Worm (Caenorhabditis elegans) whole organism, L4 larva: ENCODE data around the gene Y110A2AL.9.
A peak's percentile ranks its signal among the peaks of the same experiment; 100 is the strongest.

Experiments used
- F26F4.8 ChIP-seq: fragments of 200-800 bp; sonication (Bioruptor generic); conservative IDR thresholded peaks from 2 replicates; pipeline ENCODE4 v1.3.6; 2022; ENCODE audit warnings: missing genetic modification characterization, missing compliant biosample characterization
- T26A8.4 ChIP-seq: fragments of 200-800 bp; sonication (Bioruptor generic); IDR thresholded peaks from 2 replicates; pipeline ENCODE4 v1.3.6; 2022; ENCODE audit warnings: missing genetic modification characterization, missing compliant biosample characterization
- Y75B8A.6 ChIP-seq: fragments of 200-800 bp; sonication (Bioruptor generic); IDR thresholded peaks from 2 replicates; pipeline ENCODE4 v1.3.6; 2022; ENCODE audit warnings: missing genetic modification reagents, missing genetic modification characterization, missing compliant biosample characterization
- aha-1 ChIP-seq: fragments of 150-350 bp; peaks from one replicate; lab custom pipeline; 2014; ENCODE audit warnings: missing biosample characterization, missing genetic modification characterization
- ama-1 ChIP-seq: fragments of 150-350 bp; optimal IDR thresholded peaks from 2 replicates; lab custom pipeline; 2014; ENCODE audit warnings: inconsistent platforms, mixed read lengths
- attf-4 ChIP-seq: sonication (generic microtip); optimal IDR thresholded peaks from 3 replicates; lab custom pipeline; 2017; ENCODE audit warnings: missing biosample characterization, missing genetic modification characterization
- ceh-28 ChIP-seq: fragments of 150-350 bp; optimal IDR thresholded peaks from 2 replicates; lab custom pipeline; 2014; ENCODE audit warnings: missing biosample characterization, missing genetic modification reagents, missing genetic modification characterization
- cey-2 ChIP-seq: sonication (generic microtip); optimal IDR thresholded peaks from 3 replicates; lab custom pipeline; 2017; ENCODE audit warnings: missing genetic modification characterization, mild to moderate bottlenecking, missing compliant biosample characterization, antibody characterized with exemption, borderline replicate concordance; ENCODE audit not compliant: insufficient read depth
- dmd-8 ChIP-seq: fragments of 200-800 bp; sonication (Bioruptor generic); IDR thresholded peaks from 2 replicates; pipeline ENCODE4 v1.3.6; 2022; ENCODE audit warnings: missing genetic modification characterization, missing compliant biosample characterization
- dmd-9 ChIP-seq: fragments of 200-800 bp; sonication (Bioruptor generic); IDR thresholded peaks from 2 replicates; pipeline ENCODE4 v1.3.6; 2022; ENCODE audit warnings: missing genetic modification reagents, missing genetic modification characterization, missing compliant biosample characterization
- duxl-1 ChIP-seq: sonication (generic microtip); optimal IDR thresholded peaks from 2 replicates; lab custom pipeline; 2016; ENCODE audit warnings: mild to moderate bottlenecking, missing genetic modification characterization, moderate library complexity, missing compliant biosample characterization; ENCODE audit not compliant: poor library complexity
- egl-43 ChIP-seq: fragments of 200-800 bp; sonication (Bioruptor generic); IDR thresholded peaks from 2 replicates; pipeline ENCODE4 v1.3.6; 2022; ENCODE audit warnings: missing genetic modification reagents, missing genetic modification characterization, missing compliant biosample characterization
- hlh-30 ChIP-seq: sonication (generic microtip); optimal IDR thresholded peaks from 2 replicates; lab custom pipeline; 2017; ENCODE audit warnings: antibody characterized with exemption, mild to moderate bottlenecking, missing genetic modification characterization, missing compliant biosample characterization; ENCODE audit not compliant: insufficient read depth
- hmg-1.1 ChIP-seq: fragments of 200-800 bp; sonication (Bioruptor generic); IDR thresholded peaks from 2 replicates; pipeline ENCODE4 v1.3.6; 2022; ENCODE audit warnings: missing genetic modification reagents, missing genetic modification characterization, missing compliant biosample characterization
- lin-1 ChIP-seq: fragments of 200-800 bp; sonication (Bioruptor generic); IDR thresholded peaks from 2 replicates; pipeline ENCODE4 v1.3.6; 2022; ENCODE audit warnings: missing genetic modification reagents, missing genetic modification characterization, missing compliant biosample characterization
- lin-15B ChIP-seq: fragments of 150-350 bp; sonication (generic microtip); optimal IDR thresholded peaks from 3 replicates; lab custom pipeline; 2014; ENCODE audit warnings: missing biosample characterization, missing genetic modification characterization
- mdl-1 ChIP-seq, 2 experiments: fragments of 150-350 bp in 1 of 2; sonication (generic microtip) in 1 of 2; optimal IDR thresholded peaks; 2 replicates each; lab custom pipeline; 2014 to 2017; ENCODE audit warnings: missing biosample characterization in 2 of 2, missing genetic modification characterization in 2 of 2
- mdt-29 ChIP-seq: fragments of 200-800 bp; sonication (Bioruptor generic); IDR thresholded peaks from 2 replicates; pipeline ENCODE4 v1.3.6; 2022; ENCODE audit warnings: missing genetic modification reagents, missing genetic modification characterization, missing compliant biosample characterization
- mep-1 ChIP-seq: fragments of 150-350 bp; sonication (generic microtip); optimal IDR thresholded peaks from 3 replicates; lab custom pipeline; 2014; ENCODE audit warnings: missing biosample characterization, missing genetic modification characterization
- mes-2 ChIP-seq: sonication (generic microtip); optimal IDR thresholded peaks from 2 replicates; lab custom pipeline; 2016; ENCODE audit warnings: missing genotype, mild to moderate bottlenecking, missing genetic modification characterization, missing compliant biosample characterization; ENCODE audit not compliant: poor library complexity, severe bottlenecking
- mxl-2 ChIP-seq: fragments of 200-800 bp; sonication (Bioruptor generic); conservative IDR thresholded peaks from 2 replicates; pipeline ENCODE4 v1.3.6; 2022; ENCODE audit warnings: missing genetic modification reagents, missing genetic modification characterization, missing compliant biosample characterization
- nhr-10 ChIP-seq: fragments of 150-350 bp; optimal IDR thresholded peaks from 2 replicates; lab custom pipeline; 2014; ENCODE audit warnings: missing biosample characterization, missing genetic modification characterization
- nhr-102 ChIP-seq: sonication (generic microtip); optimal IDR thresholded peaks from 2 replicates; lab custom pipeline; 2016; ENCODE audit warnings: mild to moderate bottlenecking, missing genetic modification characterization, moderate library complexity, missing compliant biosample characterization
- nhr-25 ChIP-seq: sonication (generic microtip); optimal IDR thresholded peaks from 2 replicates; lab custom pipeline; 2017; ENCODE audit warnings: missing genetic modification characterization, mild to moderate bottlenecking, missing compliant biosample characterization, antibody characterized with exemption, moderate library complexity, borderline replicate concordance; ENCODE audit not compliant: insufficient read depth
- nhr-6 ChIP-seq: fragments of 150-350 bp; optimal IDR thresholded peaks from 2 replicates; lab custom pipeline; 2014; ENCODE audit warnings: missing biosample characterization, missing genetic modification characterization
- nhr-76 ChIP-seq: fragments of 150-350 bp; optimal IDR thresholded peaks from 2 replicates; lab custom pipeline; 2014; ENCODE audit warnings: missing biosample characterization, missing genetic modification characterization
- pha-4 ChIP-seq, 2 experiments: fragments of 150-350 bp in 1 of 2; fragments of 200-800 bp in 1 of 2; sonication (Bioruptor generic) in 1 of 2; IDR thresholded peaks in 1 of 2; optimal IDR thresholded peaks in 1 of 2; 2 replicates each; pipeline versions ENCODE4 v1.3.6 to Lab custom; 2014 to 2022; ENCODE audit warnings: missing genetic modification characterization in 2 of 2, missing genetic modification reagents in 2 of 2, missing biosample characterization in 1 of 2, missing compliant biosample characterization in 1 of 2
- rbr-2 ChIP-seq: sonication (generic microtip); optimal IDR thresholded peaks from 2 replicates; lab custom pipeline; 2016; ENCODE audit warnings: missing genotype, missing genetic modification characterization, missing compliant biosample characterization
- set-16 ChIP-seq: fragments of 200-800 bp; sonication (Bioruptor generic); IDR thresholded peaks from 2 replicates; pipeline ENCODE4 v1.3.6; 2022; ENCODE audit warnings: missing genetic modification reagents, missing genetic modification characterization, missing compliant biosample characterization
- skn-1 ChIP-seq: fragments of 150-350 bp; optimal IDR thresholded peaks from 2 replicates; lab custom pipeline; 2014; ENCODE audit warnings: missing biosample characterization, missing genetic modification characterization
- snpc-1.2 ChIP-seq: fragments of 200-800 bp; sonication (Bioruptor generic); IDR thresholded peaks from 2 replicates; pipeline ENCODE4 v1.3.6; 2022; ENCODE audit warnings: missing genetic modification reagents, missing genetic modification characterization, missing compliant biosample characterization
- unc-130 ChIP-seq: sonication (generic microtip); optimal IDR thresholded peaks from 2 replicates; lab custom pipeline; 2016; ENCODE audit warnings: missing genetic modification reagents, missing genetic modification characterization, missing compliant biosample characterization
- unc-39 ChIP-seq: sonication (generic microtip); optimal IDR thresholded peaks from 2 replicates; lab custom pipeline; 2017; ENCODE audit warnings: missing biosample characterization, missing genetic modification characterization
- zag-1 ChIP-seq: fragments of 150-350 bp; optimal IDR thresholded peaks from 2 replicates; lab custom pipeline; 2014; ENCODE audit warnings: missing biosample characterization, missing genetic modification characterization
- zip-2 ChIP-seq: fragments of 150-350 bp; optimal IDR thresholded peaks from 2 replicates; lab custom pipeline; 2014; ENCODE audit warnings: missing biosample characterization, missing genetic modification characterization
- ztf-11 ChIP-seq: fragments of 150-350 bp; optimal IDR thresholded peaks from 2 replicates; lab custom pipeline; 2014; ENCODE audit warnings: missing biosample characterization, missing genetic modification characterization

Gene Y110A2AL.9

DNA sequence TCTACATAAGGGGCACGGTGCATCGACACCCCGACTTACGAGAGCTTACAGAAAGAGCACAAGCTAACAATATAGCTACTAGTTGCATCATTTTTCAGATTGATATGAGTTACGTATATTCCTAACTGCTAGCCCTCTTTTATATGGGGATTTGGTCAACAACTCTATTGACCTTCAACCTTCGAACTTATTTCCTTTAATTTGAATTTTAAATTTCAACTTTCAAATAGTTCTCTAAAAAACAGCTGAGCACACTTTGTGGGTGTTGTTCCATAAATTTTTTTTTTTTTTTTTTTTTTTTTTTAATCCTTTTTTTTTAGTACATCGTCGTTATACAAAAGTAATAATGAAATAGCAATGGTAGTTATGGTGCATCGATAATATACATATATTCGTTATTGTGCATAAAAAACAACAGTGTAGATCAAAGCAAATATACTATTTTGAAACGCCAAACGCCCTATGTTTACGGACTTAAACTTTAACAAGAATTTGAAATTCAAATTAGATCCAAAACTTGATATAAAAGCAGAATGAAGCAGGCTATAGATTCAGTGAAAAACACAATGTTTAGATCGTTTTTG lies at the start of gene Y110A2AL.9, which contains the start of gene Y110A2AL.3:
Gene Y110A2AL.9, minus strand, starts transcription at position 101 of the 584 bp plus-strand sequence.
Gene Y110A2AL.3, plus strand, starts transcription at position 534 of the 584 bp plus-strand sequence.
- TF ChIP-seq mdl-1 (tag; optimal IDR thresholded peaks at IDR 0.05; lab: Kevin White, UChicago) (no peak), ztf-11 (tag; lab: Kevin White, UChicago) (no peak), mdt-29 (GFP tag; lab: Robert Waterston, UW) (no peak), T26A8.4 (GFP tag; lab: Robert Waterston, UW) (no peak), zag-1 (no peak), duxl-1 (no peak)

DNA sequence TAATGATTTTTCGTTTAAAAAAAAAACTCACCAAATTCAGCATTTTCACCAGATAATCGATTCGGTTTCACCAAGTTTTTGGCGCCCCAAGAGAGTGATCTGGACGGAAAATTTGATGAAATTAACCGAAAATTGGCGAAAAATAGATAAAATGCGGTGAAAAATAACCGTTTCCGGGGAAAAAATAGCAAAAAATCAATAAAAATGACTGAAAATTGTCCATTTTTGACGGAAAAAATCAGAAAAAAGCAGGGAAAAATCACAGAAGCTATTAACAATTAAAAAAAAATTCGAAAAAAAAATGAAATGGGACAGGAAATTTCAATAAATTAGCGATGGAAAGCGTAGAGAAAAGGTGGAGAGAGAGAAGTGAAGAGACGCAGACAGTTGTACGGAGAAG lies 47.1 kb upstream of the Y110A2AL.9 start, which contains the start of gene ubc-15:
Gene ubc-15, minus strand, starts transcription at position 101 of the 400 bp plus-strand sequence.
- TF ChIP-seq lin-15B (tag; lab: Kevin White, UChicago) (no peak), hlh-30 (tag; lab: Kevin White, UChicago) (no peak), skn-1 (tag; lab: Kevin White, UChicago) (no peak)

DNA sequence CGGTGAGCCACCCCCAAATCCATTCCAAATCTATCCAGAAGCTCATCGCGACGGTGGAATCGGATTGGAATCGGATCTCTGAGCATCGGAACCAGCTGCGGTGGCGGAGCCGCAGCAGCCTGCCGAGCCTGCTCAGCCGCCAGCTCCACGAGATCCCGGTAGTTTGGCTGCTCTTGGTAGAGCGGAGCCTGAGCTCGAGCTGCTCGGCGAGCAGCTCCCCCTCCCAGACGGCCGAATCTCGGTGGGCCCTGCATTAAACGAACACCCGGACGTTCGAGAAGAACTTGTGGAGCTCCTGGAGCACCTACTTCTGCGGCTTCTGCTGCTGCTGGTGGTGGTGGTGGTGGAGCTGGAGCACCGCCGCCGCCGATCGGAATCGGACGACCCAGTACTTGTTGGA lies 37.3 kb upstream of the Y110A2AL.9 start:
- TF ChIP-seq aha-1 (tag; lab: Kevin White, UChicago) (peak; percentile 63), set-16 (peak; percentile 96), pha-4 (GFP tag; IDR thresholded peaks at IDR 0.05; lab: Robert Waterston, UW) (peak; percentile 64; the same call in 1 of the 2 replicates), pha-4 (tag; optimal IDR thresholded peaks at IDR 0.05; lab: Kevin White, UChicago) (no peak), unc-39 (no peak)

DNA sequence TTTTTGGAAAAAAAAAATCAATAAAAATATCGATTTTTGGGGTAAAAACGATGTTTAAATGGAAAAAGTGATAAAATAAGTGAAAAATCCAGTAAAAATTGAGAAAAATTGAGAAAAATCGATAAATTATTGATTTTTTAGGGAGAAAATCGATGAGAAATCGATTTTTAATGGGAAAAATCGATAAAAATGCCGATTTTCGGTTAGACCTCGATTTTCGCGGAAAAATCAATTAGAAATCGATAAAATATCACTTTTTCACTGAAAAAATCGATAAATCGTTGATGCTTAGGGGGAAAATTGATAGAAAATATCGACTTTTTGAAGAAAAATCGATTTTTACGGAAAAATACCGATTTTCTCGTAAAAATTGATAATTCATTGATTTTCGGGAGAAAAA lies 34.7 kb upstream of the Y110A2AL.9 start:
- TF ChIP-seq ceh-28 (peak; percentile 92), Y75B8A.6 (GFP tag; lab: Robert Waterston, UW) (no peak)

DNA sequence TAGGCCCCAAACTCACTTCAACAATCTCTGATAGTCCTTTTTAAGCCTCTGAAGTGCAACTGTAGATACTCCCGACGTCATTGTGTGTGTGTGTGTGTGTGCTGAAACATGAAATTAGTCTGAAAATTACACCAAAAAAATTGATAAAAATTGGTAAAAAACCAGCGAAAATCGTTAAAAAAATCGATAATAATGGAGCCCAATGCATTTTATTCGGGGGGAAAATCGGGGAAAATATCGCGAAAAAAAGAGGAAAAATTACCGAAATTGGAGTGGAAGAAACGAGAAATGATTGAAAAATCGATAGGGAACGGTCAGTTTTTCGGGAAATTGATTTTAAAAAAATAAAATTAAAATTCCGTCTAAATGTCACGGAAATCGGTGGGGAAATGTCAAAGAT lies 33.8 kb upstream of the Y110A2AL.9 start, which contains the start of gene ubc-26:
Gene ubc-26, minus strand, starts transcription at position 101 of the 400 bp plus-strand sequence.
- no peak for TF ChIP-seq ceh-28
- TF ChIP-seq cey-2: no peak
- no peak for TF ChIP-seq dmd-9 (GFP tag; lab: Robert Waterston, UW)
- TF ChIP-seq zag-1: no peak
- TF ChIP-seq nhr-76: no peak
- TF ChIP-seq mep-1: no peak
- no peak for TF ChIP-seq unc-130 (GFP tag; lab: Kevin White, UChicago)
- TF ChIP-seq F26F4.8 (GFP tag; lab: Robert Waterston, UW): no peak
- TF ChIP-seq ama-1 (lab: Kevin White, UChicago): no peak
- no peak for TF ChIP-seq hmg-1.1 (GFP tag; lab: Robert Waterston, UW)
- no peak for TF ChIP-seq mxl-2 (GFP tag; lab: Robert Waterston, UW)

DNA sequence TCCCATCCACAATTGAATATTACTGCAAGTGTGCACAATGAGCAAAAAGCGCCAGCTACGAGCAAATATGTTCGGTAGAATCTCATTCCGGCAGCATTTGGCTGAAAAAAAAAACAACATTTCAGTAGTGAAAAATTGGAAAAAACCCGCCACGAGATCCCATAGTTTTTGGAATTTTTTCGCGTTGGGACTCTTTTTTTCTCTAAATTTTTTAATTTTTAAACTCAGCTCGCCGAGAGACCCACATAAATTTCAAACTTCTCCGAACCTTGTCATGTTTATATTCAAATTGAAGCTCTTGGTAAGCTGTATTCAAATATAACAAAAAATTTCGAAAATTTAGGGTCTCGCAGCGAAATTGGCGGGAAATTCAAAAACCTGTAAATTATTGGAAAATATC lies 27.9 kb upstream of the Y110A2AL.9 start, which contains the start of gene sqv-2:
Gene sqv-2, minus strand, starts transcription at position 101 of the 400 bp plus-strand sequence.
- TF ChIP-seq mdt-29 (GFP tag; lab: Robert Waterston, UW) (no peak), attf-4 (tag; lab: Kevin White, UChicago) (no peak), rbr-2 (no peak), zip-2 (no peak), nhr-25 (tag; lab: Kevin White, UChicago) (no peak), nhr-76 (no peak), nhr-102 (tag; lab: Kevin White, UChicago) (no peak), nhr-10 (tag; lab: Kevin White, UChicago) (no peak), mxl-2 (GFP tag; lab: Robert Waterston, UW) (no peak), nhr-6 (tag; lab: Kevin White, UChicago) (no peak), snpc-1.2 (GFP tag; lab: Robert Waterston, UW) (no peak), dmd-8 (GFP tag; lab: Robert Waterston, UW) (no peak), egl-43 (no peak), mes-2 (no peak), set-16 (no peak), mdl-1 (tag; optimal IDR thresholded peaks at IDR 0.05; lab: Kevin White, UChicago) (no peak), lin-1 (GFP tag; lab: Robert Waterston, UW) (no peak)
- TF ChIP-seq, all 104 proteins: peak for 0
